Worm (Caenorhabditis elegans): ENCODE results near the gene tlk-1.

- no peak for TF ChIP-seq him-1 (tag; optimal IDR thresholded peaks at IDR 0.05)
- TF ChIP-seq W03F9.2 (tag; optimal IDR thresholded peaks at IDR 0.05), result no peak
Observed at ce11 chrIII:9663943-9664342, 35.7 kb upstream of the tlk-1 start.

Data from whole organism, L4/young adult.